Fruit fly (Drosophila melanogaster) whole organism: ENCODE data around the gene Kyat.

Experiments
- CG8478 ChIP-seq: fragments of >200 bp; optimal IDR thresholded peaks from 2 replicates; lab custom pipeline; 2018; ENCODE audit warnings: inconsistent platforms
- Dll ChIP-seq: fragments of >200 bp; optimal IDR thresholded peaks from 2 replicates; lab custom pipeline; 2017
- EcR ChIP-seq, 2 experiments: fragments of >200 bp; optimal IDR thresholded peaks; 2 replicates each; lab custom pipeline; 2017; ENCODE audit warnings: missing biosample characterization in 2 of 2, missing genetic modification characterization in 2 of 2, missing genetic modification reagents in 2 of 2
- pan ChIP-seq: fragments of >200 bp; optimal IDR thresholded peaks from 2 replicates; lab custom pipeline; 2017
- psq ChIP-seq: fragments of >200 bp; optimal IDR thresholded peaks from 2 replicates; lab custom pipeline; 2017
- usp ChIP-seq: fragments of >200 bp; optimal IDR thresholded peaks from 2 replicates; lab custom pipeline; 2017; ENCODE audit warnings: missing biosample characterization, missing genetic modification characterization, mixed read lengths

- no peak for TF ChIP-seq psq (lab: Kevin White, UChicago)
- no peak for TF ChIP-seq usp (GFP tag; lab: Kevin White, UChicago)
- TF ChIP-seq EcR (GFP tag; optimal IDR thresholded peaks at IDR 0.05; lab: Kevin White, UChicago), result no peak
- no peak for TF ChIP-seq CG8478 (lab: Kevin White, UChicago)
- TF ChIP-seq pan (lab: Kevin White, UChicago), result peak; percentile 97
- peak; percentile 35 for TF ChIP-seq Dll (lab: Kevin White, UChicago)
Measured at dm6 chr3R:11778012-11778865, 44.1 kb downstream of the Kyat start.
